Fruit fly (Drosophila melanogaster) whole organism, embryonic: ENCODE measurements around the gene Chchd3.

Source experiments
- Antp ChIP-seq: fragments of 200-800 bp; sonication (Bioruptor generic); optimal IDR thresholded peaks from 3 replicates; lab custom pipeline; 2016; ENCODE audit warnings: missing biosample characterization, missing genetic modification characterization
- CG10209 ChIP-seq: fragments of 200-800 bp; sonication (Bioruptor generic); optimal IDR thresholded peaks from 3 replicates; lab custom pipeline; 2017; ENCODE audit warnings: missing biosample characterization, mild to moderate bottlenecking, missing genetic modification characterization, missing genetic modification reagents
- CG10366 ChIP-seq: fragments of 200-800 bp; sonication (Bioruptor generic); IDR thresholded peaks from 2 replicates; pipeline ENCODE4 v1.3.6; 2022; ENCODE audit warnings: missing biosample characterization, missing genetic modification characterization
- CG12236 ChIP-seq: fragments of 200-800 bp; sonication (Bioruptor generic); optimal IDR thresholded peaks from 2 replicates; lab custom pipeline; 2016; ENCODE audit warnings: missing biosample characterization, missing genetic modification characterization
- CG14441 ChIP-seq: fragments of 200-800 bp; sonication (Bioruptor generic); IDR thresholded peaks from 2 replicates; pipeline ENCODE4 v1.3.6; 2022; ENCODE audit warnings: missing biosample characterization, missing genetic modification characterization
- CG14965 ChIP-seq: fragments of 200-800 bp; sonication (Bioruptor generic); optimal IDR thresholded peaks from 2 replicates; lab custom pipeline; 2016; ENCODE audit warnings: missing biosample characterization, missing genetic modification characterization, borderline replicate concordance
- CG16815 ChIP-seq: fragments of 200-800 bp; sonication (Bioruptor generic); optimal IDR thresholded peaks from 3 replicates; lab custom pipeline; 2017; ENCODE audit warnings: missing biosample characterization, mild to moderate bottlenecking, missing genetic modification characterization
- CG17186 ChIP-seq: fragments of 200-800 bp; sonication (Bioruptor generic); optimal IDR thresholded peaks from 3 replicates; lab custom pipeline; 2017; ENCODE audit warnings: missing biosample characterization, missing genetic modification reagents, missing genetic modification characterization
- CG17568 ChIP-seq: fragments of 200-800 bp; sonication (Bioruptor generic); optimal IDR thresholded peaks from 2 replicates; lab custom pipeline; 2018; ENCODE audit warnings: missing biosample characterization, mild to moderate bottlenecking, missing genetic modification characterization, moderate library complexity
- CG17829 ChIP-seq: fragments of 200-800 bp; optimal IDR thresholded peaks from 2 replicates; lab custom pipeline; 2019; ENCODE audit warnings: missing biosample characterization, mild to moderate bottlenecking, missing genetic modification characterization, moderate library complexity
- CG18262 ChIP-seq: fragments of 200-800 bp; optimal IDR thresholded peaks from 3 replicates; lab custom pipeline; 2019; ENCODE audit warnings: missing biosample characterization, mild to moderate bottlenecking, missing genetic modification characterization, moderate library complexity
- CG2199 ChIP-seq: fragments of 200-800 bp; sonication (Bioruptor generic); IDR thresholded peaks from 3 replicates; pipeline ENCODE4 v1.3.6; 2022; ENCODE audit warnings: missing biosample characterization, missing genetic modification characterization
- CG30403 ChIP-seq: fragments of 200-800 bp; sonication (Bioruptor generic); optimal IDR thresholded peaks from 3 replicates; lab custom pipeline; 2016; ENCODE audit warnings: missing biosample characterization, missing genetic modification characterization
- CG31365 ChIP-seq: fragments of 200-800 bp; sonication (Bioruptor generic); optimal IDR thresholded peaks from 2 replicates; lab custom pipeline; 2018; ENCODE audit warnings: missing biosample characterization, mild to moderate bottlenecking, missing genetic modification characterization
- CG4707 ChIP-seq: fragments of 200-800 bp; sonication (Bioruptor generic); optimal IDR thresholded peaks from 2 replicates; lab custom pipeline; 2018; ENCODE audit warnings: missing biosample characterization, mild to moderate bottlenecking, missing genetic modification characterization, moderate library complexity
- CG6254 ChIP-seq: fragments of 200-800 bp; sonication (Bioruptor generic); optimal IDR thresholded peaks from 3 replicates; lab custom pipeline; 2017; ENCODE audit warnings: mild to moderate bottlenecking, missing biosample characterization, missing genetic modification reagents, missing genetic modification characterization
- CG6765 ChIP-seq: fragments of 200-800 bp; sonication (Bioruptor generic); optimal IDR thresholded peaks from 3 replicates; lab custom pipeline; 2017; ENCODE audit warnings: missing biosample characterization, mild to moderate bottlenecking, missing genetic modification characterization
- CG7839 ChIP-seq: fragments of 200-800 bp; sonication (Bioruptor generic); optimal IDR thresholded peaks from 3 replicates; lab custom pipeline; 2018; ENCODE audit warnings: missing biosample characterization, mild to moderate bottlenecking, missing genetic modification characterization, moderate library complexity
- CrebB ChIP-seq: fragments of 200-800 bp; sonication (Bioruptor generic); optimal IDR thresholded peaks from 3 replicates; lab custom pipeline; 2018; ENCODE audit warnings: missing biosample characterization, mild to moderate bottlenecking, missing genetic modification characterization
- Ets65A ChIP-seq: fragments of 200-800 bp; sonication (Bioruptor generic); peaks from one replicate; lab custom pipeline; 2016; ENCODE audit warnings: missing biosample characterization, missing genetic modification characterization
- MTF-1 ChIP-seq: fragments of 200-800 bp; sonication (Bioruptor generic); optimal IDR thresholded peaks from 2 replicates; lab custom pipeline; 2018; ENCODE audit warnings: missing biosample characterization, mild to moderate bottlenecking, missing genetic modification characterization, borderline replicate concordance
- Myb ChIP-seq: fragments of 200-800 bp; sonication (Bioruptor generic); optimal IDR thresholded peaks from 2 replicates; lab custom pipeline; 2016; ENCODE audit warnings: missing biosample characterization, missing genetic modification characterization
- NC2β ChIP-seq: fragments of 200-800 bp; sonication (Bioruptor generic); optimal IDR thresholded peaks from 2 replicates; lab custom pipeline; 2016; ENCODE audit warnings: missing biosample characterization, missing genetic modification characterization
- NfI ChIP-seq: fragments of 200-800 bp; sonication (Bioruptor generic); optimal IDR thresholded peaks from 3 replicates; lab custom pipeline; 2018; ENCODE audit warnings: missing biosample characterization, mild to moderate bottlenecking, missing genetic modification characterization, moderate library complexity
- Opbp ChIP-seq: fragments of 200-800 bp; sonication (Bioruptor generic); IDR thresholded peaks from 3 replicates; pipeline ENCODE4 v1.3.6; 2022; ENCODE audit warnings: missing biosample characterization, missing genetic modification characterization; ENCODE audit not compliant: partially characterized antibody
- Scr ChIP-seq: fragments of 200-800 bp; sonication (Bioruptor generic); IDR thresholded peaks from 2 replicates; pipeline ENCODE4 v1.3.6; 2022; ENCODE audit warnings: missing biosample characterization, missing genetic modification characterization; ENCODE audit not compliant: partially characterized antibody
- Side ChIP-seq: fragments of 200-800 bp; sonication (Bioruptor generic); optimal IDR thresholded peaks from 2 replicates; lab custom pipeline; 2016; ENCODE audit warnings: missing biosample characterization, missing genetic modification characterization
- Vsx1 ChIP-seq: fragments of 200-800 bp; sonication (Bioruptor generic); optimal IDR thresholded peaks from 2 replicates; lab custom pipeline; 2017; ENCODE audit warnings: missing biosample characterization, mild to moderate bottlenecking, missing genetic modification characterization, missing genetic modification reagents
- Xbp1 ChIP-seq: fragments of 200-800 bp; sonication (Bioruptor generic); optimal IDR thresholded peaks from 3 replicates; lab custom pipeline; 2016; ENCODE audit warnings: missing biosample characterization, mild to moderate bottlenecking, missing genetic modification characterization
- al ChIP-seq: fragments of 200-800 bp; sonication (Bioruptor generic); IDR thresholded peaks from 2 replicates; pipeline ENCODE4 v1.3.6; 2022; ENCODE audit warnings: missing biosample characterization, missing genetic modification characterization
- ara ChIP-seq: fragments of 200-800 bp; sonication (Bioruptor generic); IDR thresholded peaks from 2 replicates; pipeline ENCODE4 v1.3.6; 2022; ENCODE audit warnings: missing biosample characterization, missing genetic modification characterization
- az2 ChIP-seq: fragments of 200-800 bp; sonication (Bioruptor generic); optimal IDR thresholded peaks from 3 replicates; lab custom pipeline; 2016; ENCODE audit warnings: missing biosample characterization, missing genetic modification characterization
- bcd ChIP-seq: fragments of 200-800 bp; sonication (Bioruptor generic); optimal IDR thresholded peaks from 2 replicates; lab custom pipeline; 2017; ENCODE audit warnings: missing biosample characterization, mild to moderate bottlenecking, missing genetic modification characterization
- br ChIP-seq: fragments of >200 bp; optimal IDR thresholded peaks from 2 replicates; lab custom pipeline; 2017
- cwo ChIP-seq: fragments of 200-800 bp; sonication (Bioruptor generic); optimal IDR thresholded peaks from 3 replicates; lab custom pipeline; 2017; ENCODE audit warnings: missing biosample characterization, missing genetic modification characterization, mild to moderate bottlenecking, moderate library complexity, missing genetic modification reagents
- dmrt11E ChIP-seq: fragments of 200-800 bp; sonication (Bioruptor generic); optimal IDR thresholded peaks from 3 replicates; lab custom pipeline; 2018; ENCODE audit warnings: missing biosample characterization, mild to moderate bottlenecking, missing genetic modification characterization, moderate library complexity
- gem ChIP-seq: fragments of 200-800 bp; sonication (Bioruptor generic); optimal IDR thresholded peaks from 2 replicates; lab custom pipeline; 2019; ENCODE audit warnings: missing biosample characterization, mild to moderate bottlenecking, missing genetic modification characterization, moderate library complexity
- hth ChIP-seq: fragments of >200 bp; optimal IDR thresholded peaks from 2 replicates; lab custom pipeline; 2017; ENCODE audit warnings: inconsistent platforms
- insv ChIP-seq, 2 experiments: fragments of 200-800 bp; sonication (Bioruptor generic); optimal IDR thresholded peaks; 3 replicates each; lab custom pipeline; 2016 to 2018; ENCODE audit warnings: missing biosample characterization in 2 of 2, missing genetic modification characterization in 2 of 2
- kay ChIP-seq: fragments of 200-800 bp; sonication (Bioruptor generic); optimal IDR thresholded peaks from 2 replicates; lab custom pipeline; 2016; ENCODE audit warnings: missing biosample characterization, missing genetic modification characterization
- knrl ChIP-seq: fragments of 200-800 bp; sonication (Bioruptor generic); IDR thresholded peaks from 3 replicates; pipeline ENCODE4 v1.3.6; 2022; ENCODE audit warnings: missing biosample characterization, missing genetic modification characterization; ENCODE audit not compliant: partially characterized antibody
- lbe ChIP-seq: fragments of 200-800 bp; sonication (Bioruptor generic); optimal IDR thresholded peaks from 2 replicates; lab custom pipeline; 2016; ENCODE audit warnings: missing biosample characterization, mild to moderate bottlenecking, missing genetic modification characterization
- otp ChIP-seq: fragments of 200-800 bp; sonication (Bioruptor generic); IDR thresholded peaks from 3 replicates; pipeline ENCODE4, ENCODE4 v1.3.6; 2022; ENCODE audit warnings: missing biosample characterization, missing genetic modification characterization
- phol ChIP-seq: fragments of 200-800 bp; sonication (Bioruptor generic); optimal IDR thresholded peaks from 3 replicates; lab custom pipeline; 2018; ENCODE audit warnings: missing biosample characterization, mild to moderate bottlenecking, missing genetic modification characterization, moderate library complexity
- pnt ChIP-seq: fragments of 200-800 bp; sonication (Bioruptor generic); optimal IDR thresholded peaks from 3 replicates; lab custom pipeline; 2016; ENCODE audit warnings: missing biosample characterization, missing genetic modification characterization
- sqz ChIP-seq: fragments of 200-800 bp; sonication (Bioruptor generic); optimal IDR thresholded peaks from 3 replicates; lab custom pipeline; 2018; ENCODE audit warnings: missing biosample characterization, mild to moderate bottlenecking, missing genetic modification characterization
- sr ChIP-seq: fragments of 200-800 bp; sonication (Bioruptor generic); IDR thresholded peaks from 3 replicates; pipeline ENCODE4 v1.3.6; 2022; ENCODE audit warnings: missing biosample characterization, missing genetic modification characterization
- ttk ChIP-seq: fragments of 200-800 bp; sonication (Bioruptor generic); IDR thresholded peaks from 2 replicates; pipeline ENCODE4 v2.1.2; 2022; ENCODE audit warnings: missing biosample characterization, missing genetic modification characterization
- tx ChIP-seq: fragments of 200-800 bp; sonication (Bioruptor generic); optimal IDR thresholded peaks from 2 replicates; lab custom pipeline; 2016; ENCODE audit warnings: missing biosample characterization, missing genetic modification characterization
- zen ChIP-seq: fragments of 200-800 bp; sonication (Bioruptor generic); optimal IDR thresholded peaks from 3 replicates; lab custom pipeline; 2018; ENCODE audit warnings: missing biosample characterization, mild to moderate bottlenecking, missing genetic modification characterization, moderate library complexity

The Chchd3 gene

DNA sequence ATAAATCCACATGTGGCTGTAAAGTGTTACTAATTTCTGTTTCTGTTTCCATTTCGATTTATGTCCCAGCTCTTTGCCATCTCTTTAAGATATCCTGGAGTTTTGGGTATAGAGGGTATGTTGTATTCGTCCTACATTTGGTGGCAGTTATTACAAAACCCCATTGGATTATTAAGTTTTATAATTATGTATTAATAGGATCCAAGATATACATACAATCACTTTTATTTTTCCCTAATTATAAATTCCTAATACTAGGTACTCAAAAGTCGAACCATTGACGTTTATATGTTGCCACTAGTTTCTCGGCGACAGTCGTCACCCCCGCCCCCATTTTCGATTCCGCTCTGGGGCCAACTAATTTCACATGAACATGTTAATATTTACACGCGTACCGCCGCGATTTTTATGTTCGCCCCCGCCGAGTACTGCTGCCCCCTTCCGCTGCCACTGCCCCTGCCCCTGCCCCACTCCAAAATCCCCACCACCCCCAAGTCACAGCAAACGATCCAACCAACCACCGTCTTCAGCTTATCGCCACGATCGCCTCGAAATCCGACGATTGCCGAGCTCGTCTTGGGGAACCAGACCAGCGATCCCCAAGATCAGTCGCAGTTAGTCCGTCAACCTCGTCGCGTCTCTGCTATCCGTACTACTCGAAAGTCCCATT is 11.1 kb upstream of the Chchd3 start, which contains the start of gene Sox100B (continued):
- TF ChIP-seq gem (peak; percentile 86), Opbp (GFP tag; lab: Robert Waterston, UW) (no peak), CG10209 (GFP tag; lab: Kevin White, UChicago) (peak; percentile 63), br (lab: Kevin White, UChicago) (no peak), knrl (GFP tag; lab: Robert Waterston, UW) (no peak), CrebB (tag; lab: Kevin White, UChicago) (no peak), CG17568 (GFP tag; lab: Kevin White, UChicago) (peak; percentile 40), CG12236 (no peak), NC2β (no peak), CG14965 (no peak), lbe (GFP tag; lab: Kevin White, UChicago) (no peak), Ets65A (GFP tag; lab: Kevin White, UChicago) (no peak), CG18262 (tag; lab: Kevin White, UChicago) (peak; percentile 89), Myb (GFP tag; lab: Kevin White, UChicago) (no peak), az2 (peak; percentile 65), CG17186 (GFP tag; lab: Kevin White, UChicago) (no peak), ara (GFP tag; lab: Robert Waterston, UW) (peak; percentile 88), kay (GFP tag; lab: Kevin White, UChicago) (peak; percentile 9), zen (tag; lab: Kevin White, UChicago) (peak; percentile 91), CG4707 (GFP tag; lab: Kevin White, UChicago) (no peak), hth (lab: Kevin White, UChicago) (no peak), Scr (GFP tag; lab: Robert Waterston, UW) (no peak), CG7839 (tag; lab: Kevin White, UChicago) (peak; percentile 78), CG14441 (GFP tag; lab: Robert Waterston, UW) (peak; percentile 61), cwo (peak; percentile 5), NfI (GFP tag; lab: Kevin White, UChicago) (peak; percentile 10), phol (tag; lab: Kevin White, UChicago) (peak; percentile 83), CG10366 (peak; percentile 48), al (GFP tag; lab: Robert Waterston, UW) (no peak), tx (GFP tag; lab: Kevin White, UChicago) (no peak), bcd (peak; percentile 55), sqz (peak; percentile 12), CG2199 (GFP tag; lab: Robert Waterston, UW) (peak; percentile 15; the same call in 1 of the 3 replicates), sr (GFP tag; lab: Robert Waterston, UW) (no peak), Antp (no peak), pnt (GFP tag; lab: Kevin White, UChicago) (peak; percentile 12), CG31365 (tag; lab: Kevin White, UChicago) (no peak), ttk (GFP tag; lab: Robert Waterston, UW) (peak; percentile 47; the same call in 1 of the 2 replicates), Side (no peak), Vsx1 (peak; percentile 6), CG17829 (tag; lab: Kevin White, UChicago) (peak; percentile 88), CG30403 (GFP tag; lab: Kevin White, UChicago) (peak; percentile 56), CG16815 (GFP tag; lab: Kevin White, UChicago) (peak; percentile 76), MTF-1 (peak; percentile 2), insv (GFP tag; optimal IDR thresholded peaks at IDR 0.05; lab: Kevin White, UChicago) (no peak), dmrt11E (tag; lab: Kevin White, UChicago) (peak; percentile 95), otp (GFP tag; lab: Robert Waterston, UW) (peak; percentile 20; the same call in 1 of the 3 replicates), CG6765 (GFP tag; lab: Kevin White, UChicago) (no peak), CG6254 (GFP tag; lab: Kevin White, UChicago) (peak; percentile 56), Xbp1 (GFP tag; lab: Kevin White, UChicago) (peak; percentile 45)
